Worm (Caenorhabditis elegans) whole organism, young adult: ENCODE measurements around the gene szy-4.

Experiments used
- B0261.1 ChIP-seq: sonication (generic microtip); optimal IDR thresholded peaks from 2 replicates; lab custom pipeline; 2016; ENCODE audit warnings: mild to moderate bottlenecking, missing genetic modification characterization, moderate library complexity, missing compliant biosample characterization
- D2030.7 ChIP-seq: fragments of 200-800 bp; sonication (Bioruptor generic); IDR thresholded peaks from 2 replicates; pipeline ENCODE4 v1.3.6; 2022; ENCODE audit warnings: missing genetic modification reagents, missing genetic modification characterization, missing compliant biosample characterization
- F22D6.2 ChIP-seq: sonication (generic microtip); optimal IDR thresholded peaks from 2 replicates; lab custom pipeline; 2016; ENCODE audit warnings: mild to moderate bottlenecking, missing genetic modification characterization, missing compliant biosample characterization
- F33H1.4 ChIP-seq: fragments of 200-800 bp; sonication (Bioruptor generic); IDR thresholded peaks from 2 replicates; pipeline ENCODE4 v1.3.6; 2022; ENCODE audit warnings: missing genetic modification reagents, missing genetic modification characterization, missing compliant biosample characterization
- F39B2.1 ChIP-seq: fragments of 200-800 bp; sonication (Bioruptor generic); IDR thresholded peaks from 2 replicates; pipeline ENCODE4 v1.3.6; 2022; ENCODE audit warnings: missing genetic modification reagents, missing genetic modification characterization, missing compliant biosample characterization
- F57C9.4 ChIP-seq: sonication (generic microtip); optimal IDR thresholded peaks from 2 replicates; lab custom pipeline; 2017; ENCODE audit warnings: mild to moderate bottlenecking, missing genetic modification characterization, missing compliant biosample characterization
- Y53G8AR.9 ChIP-seq: fragments of 200-800 bp; sonication (Bioruptor generic); conservative IDR thresholded peaks from 2 replicates; pipeline ENCODE4 v1.3.6; 2022; ENCODE audit warnings: missing genetic modification reagents, missing genetic modification characterization, missing compliant biosample characterization
- Y67H2A.10 ChIP-seq: fragments of 200-800 bp; sonication (Bioruptor generic); conservative IDR thresholded peaks from 2 replicates; pipeline ENCODE4 v1.3.6; 2022; ENCODE audit warnings: missing genetic modification reagents, missing genetic modification characterization, missing compliant biosample characterization
- aptf-3 ChIP-seq: fragments of 200-800 bp; sonication (Bioruptor generic); IDR thresholded peaks from 2 replicates; pipeline ENCODE4 v1.3.6; 2022; ENCODE audit warnings: missing genetic modification characterization, missing compliant biosample characterization
- athp-1 ChIP-seq: sonication (generic microtip); optimal IDR thresholded peaks from 2 replicates; lab custom pipeline; 2017; ENCODE audit warnings: mild to moderate bottlenecking, missing genetic modification characterization, missing compliant biosample characterization
- attf-5 ChIP-seq: fragments of 200-800 bp; sonication (Bioruptor generic); optimal IDR thresholded peaks from 2 replicates; lab custom pipeline; 2018; ENCODE audit warnings: mild to moderate bottlenecking, missing genetic modification characterization, missing compliant biosample characterization
- bed-2 ChIP-seq: fragments of 200-800 bp; sonication (Bioruptor generic); IDR thresholded peaks from 2 replicates; pipeline ENCODE4 v1.3.6; 2022; ENCODE audit warnings: missing genetic modification reagents, missing genetic modification characterization, missing compliant biosample characterization
- cebp-1 ChIP-seq, 2 experiments: fragments of 200-800 bp in 1 of 2; sonication (Bioruptor generic) in 1 of 2; sonication (generic microtip) in 1 of 2; IDR thresholded peaks in 1 of 2; optimal IDR thresholded peaks in 1 of 2; 2 replicates each; pipeline versions ENCODE4 v1.3.6 to Lab custom; 2017 to 2022; ENCODE audit warnings: missing compliant biosample characterization in 2 of 2, missing genetic modification characterization in 2 of 2, mild to moderate bottlenecking in 1 of 2, missing genetic modification reagents in 1 of 2, moderate library complexity in 1 of 2
- ceh-40 ChIP-seq: fragments of 200-800 bp; sonication (Bioruptor generic); IDR thresholded peaks from 2 replicates; pipeline ENCODE4 v1.3.6; 2022; ENCODE audit warnings: missing genetic modification characterization, missing compliant biosample characterization
- ceh-58 ChIP-seq: fragments of 200-800 bp; sonication (Bioruptor generic); IDR thresholded peaks from 2 replicates; pipeline ENCODE4 v1.3.6; 2022; ENCODE audit warnings: missing genetic modification characterization, missing compliant biosample characterization
- ceh-91 ChIP-seq: fragments of 200-800 bp; sonication (Bioruptor generic); IDR thresholded peaks from 2 replicates; pipeline ENCODE4 v1.3.6; 2022; ENCODE audit warnings: missing genetic modification reagents, missing genetic modification characterization, missing compliant biosample characterization
- dpff-1 ChIP-seq: sonication (generic microtip); optimal IDR thresholded peaks from 2 replicates; lab custom pipeline; 2017; ENCODE audit warnings: mild to moderate bottlenecking, missing genetic modification characterization, missing compliant biosample characterization
- dpl-1 ChIP-seq: fragments of 150-350 bp; optimal IDR thresholded peaks from 2 replicates; lab custom pipeline; 2014; ENCODE audit warnings: missing biosample characterization, missing genetic modification reagents, missing genetic modification characterization
- efl-1 ChIP-seq: fragments of 150-350 bp; optimal IDR thresholded peaks from 2 replicates; lab custom pipeline; 2014; ENCODE audit warnings: missing biosample characterization, missing genetic modification reagents, missing genetic modification characterization
- gei-17 ChIP-seq: fragments of 200-800 bp; sonication (Bioruptor generic); optimal IDR thresholded peaks from 2 replicates; lab custom pipeline; 2018; ENCODE audit warnings: mild to moderate bottlenecking, missing genetic modification characterization, missing compliant biosample characterization
- hlh-12 ChIP-seq: sonication (generic microtip); optimal IDR thresholded peaks from 2 replicates; lab custom pipeline; 2016; ENCODE audit warnings: missing genetic modification characterization, missing compliant biosample characterization
- hlh-26 ChIP-seq: fragments of 200-800 bp; sonication (Bioruptor generic); conservative IDR thresholded peaks from 2 replicates; pipeline ENCODE4 v1.3.6; 2022; ENCODE audit warnings: missing genetic modification reagents, missing genetic modification characterization, missing compliant biosample characterization
- hmg-1.2 ChIP-seq: fragments of 200-800 bp; sonication (Bioruptor generic); IDR thresholded peaks from 2 replicates; pipeline ENCODE4 v1.3.6; 2022; ENCODE audit warnings: missing genetic modification reagents, missing genetic modification characterization, missing compliant biosample characterization
- hmg-20 ChIP-seq: fragments of 200-800 bp; sonication (Bioruptor generic); IDR thresholded peaks from 2 replicates; pipeline ENCODE4 v1.3.6; 2022; ENCODE audit warnings: missing genetic modification reagents, missing genetic modification characterization, missing compliant biosample characterization
- lin-35 ChIP-seq, 3 experiments: fragments of 150-350 bp in 2 of 3; sonication (generic microtip) in 1 of 3; optimal IDR thresholded peaks; 2 replicates each; lab custom pipeline; 2014 to 2018; ENCODE audit warnings: missing biosample characterization in 3 of 3, missing genetic modification characterization in 3 of 3, missing genetic modification reagents in 3 of 3
- lin-40 ChIP-seq: sonication (generic microtip); optimal IDR thresholded peaks from 2 replicates; lab custom pipeline; 2016; ENCODE audit warnings: missing genetic modification characterization, mild to moderate bottlenecking, missing compliant biosample characterization, missing genotype, missing genetic modification reagents
- lir-1 ChIP-seq: fragments of 200-800 bp; sonication (Bioruptor generic); conservative IDR thresholded peaks from 2 replicates; pipeline ENCODE4 v1.3.6; 2022; ENCODE audit warnings: missing genetic modification reagents, missing genetic modification characterization, missing compliant biosample characterization
- madf-8 ChIP-seq: fragments of 200-800 bp; sonication (Bioruptor generic); conservative IDR thresholded peaks from 2 replicates; pipeline ENCODE4 v1.3.6; 2022; ENCODE audit warnings: missing genetic modification reagents, missing genetic modification characterization, missing compliant biosample characterization
- mel-28 ChIP-seq: sonication (generic microtip); optimal IDR thresholded peaks from 2 replicates; lab custom pipeline; 2016; ENCODE audit warnings: borderline replicate concordance, mild to moderate bottlenecking, missing genetic modification characterization, missing compliant biosample characterization
- mxl-1 ChIP-seq: sonication (generic microtip); optimal IDR thresholded peaks from 2 replicates; lab custom pipeline; 2016; ENCODE audit warnings: missing genetic modification characterization, missing compliant biosample characterization
- nfya-2 ChIP-seq: fragments of 200-800 bp; sonication (Bioruptor generic); IDR thresholded peaks from 2 replicates; pipeline ENCODE4 v1.3.6; 2022; ENCODE audit warnings: missing genetic modification reagents, missing genetic modification characterization, missing compliant biosample characterization
- nfyb-1 ChIP-seq: fragments of 200-800 bp; sonication (Bioruptor generic); IDR thresholded peaks from 2 replicates; pipeline ENCODE4 v1.3.6; 2022; ENCODE audit warnings: missing genetic modification reagents, missing genetic modification characterization, missing compliant biosample characterization
- nhr-179 ChIP-seq: sonication (generic microtip); optimal IDR thresholded peaks from 2 replicates; lab custom pipeline; 2016; ENCODE audit warnings: mild to moderate bottlenecking, missing genetic modification characterization, missing compliant biosample characterization
- nhr-27 ChIP-seq: fragments of 200-800 bp; sonication (Bioruptor generic); optimal IDR thresholded peaks from 2 replicates; lab custom pipeline; 2018; ENCODE audit warnings: mild to moderate bottlenecking, missing genetic modification characterization, moderate library complexity, missing compliant biosample characterization
- nhr-80 ChIP-seq: sonication (generic microtip); optimal IDR thresholded peaks from 2 replicates; lab custom pipeline; 2016; ENCODE audit warnings: missing genetic modification characterization, missing compliant biosample characterization
- rec-8 ChIP-seq, 2 experiments: sonication (generic microtip); optimal IDR thresholded peaks; 2 replicates each; lab custom pipeline; 2016; ENCODE audit warnings: mild to moderate bottlenecking in 2 of 2, missing genetic modification characterization in 2 of 2, missing genetic modification reagents in 2 of 2, missing genotype in 2 of 2, missing biosample characterization in 1 of 2, missing compliant biosample characterization in 1 of 2, moderate library complexity in 1 of 2
- rpc-1 ChIP-seq, 2 experiments: fragments of 150-350 bp in 1 of 2; sonication (generic microtip) in 1 of 2; optimal IDR thresholded peaks; 2 replicates each; lab custom pipeline; 2014 to 2018; ENCODE audit warnings: missing biosample characterization in 1 of 2, missing genetic modification characterization in 1 of 2, missing genetic modification reagents in 1 of 2, missing genotype in 1 of 2
- sdz-38 ChIP-seq: sonication (generic microtip); optimal IDR thresholded peaks from 2 replicates; lab custom pipeline; 2016; ENCODE audit warnings: missing genotype, missing genetic modification characterization, missing compliant biosample characterization
- sea-2 ChIP-seq: fragments of 200-800 bp; sonication (Bioruptor generic); IDR thresholded peaks from 2 replicates; pipeline ENCODE4 v1.3.6; 2022; ENCODE audit warnings: missing genetic modification characterization, missing compliant biosample characterization
- tbp1 ChIP-seq: fragments of 200-800 bp; sonication (Bioruptor generic); optimal IDR thresholded peaks from 2 replicates; lab custom pipeline; 2018; ENCODE audit warnings: mild to moderate bottlenecking, missing genetic modification characterization, missing compliant biosample characterization
- unc-62 ChIP-seq: fragments of 150-350 bp; optimal IDR thresholded peaks from 2 replicates; lab custom pipeline; 2014; ENCODE audit warnings: missing biosample characterization, missing genetic modification reagents, missing genetic modification characterization
- xnd-1 ChIP-seq: sonication (generic microtip); optimal IDR thresholded peaks from 2 replicates; lab custom pipeline; 2016; ENCODE audit warnings: missing genotype, missing genetic modification reagents, missing genetic modification characterization, missing compliant biosample characterization
- zfh-2 ChIP-seq: fragments of 200-800 bp; sonication (Bioruptor generic); conservative IDR thresholded peaks from 2 replicates; pipeline ENCODE4 v1.3.6; 2022; ENCODE audit warnings: missing genetic modification reagents, missing genetic modification characterization, missing compliant biosample characterization
- zim-3 ChIP-seq: sonication (generic microtip); optimal IDR thresholded peaks from 2 replicates; lab custom pipeline; 2017; ENCODE audit warnings: mild to moderate bottlenecking, missing genetic modification characterization, moderate library complexity, missing compliant biosample characterization
- ztf-18 ChIP-seq: sonication (generic microtip); optimal IDR thresholded peaks from 2 replicates; lab custom pipeline; 2016; ENCODE audit warnings: missing genotype, mild to moderate bottlenecking, missing genetic modification characterization, missing compliant biosample characterization
- ztf-28 ChIP-seq: fragments of 200-800 bp; sonication (Bioruptor generic); IDR thresholded peaks from 2 replicates; pipeline ENCODE4 v1.3.6; 2022; ENCODE audit warnings: missing genetic modification reagents, missing genetic modification characterization, missing compliant biosample characterization

The szy-4 gene

DNA sequence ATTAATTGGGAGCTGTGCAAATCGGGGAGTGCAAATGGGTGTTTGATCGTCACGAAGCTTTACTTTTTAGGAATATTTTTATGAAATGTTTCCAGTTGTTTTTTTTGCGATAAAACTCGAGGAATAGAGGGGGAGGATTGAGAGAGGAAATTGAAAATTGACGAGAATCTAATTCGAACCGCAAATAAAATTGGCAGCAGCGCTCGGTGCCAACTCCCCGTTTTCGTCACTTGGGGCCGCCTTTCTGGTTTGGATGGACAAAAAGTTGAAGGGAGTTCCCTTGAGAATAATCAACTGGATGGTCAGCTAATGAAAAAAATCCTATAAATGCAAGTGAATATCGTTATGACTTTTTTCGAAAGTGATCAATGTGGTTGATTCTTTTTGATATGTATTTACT is 31.6 kb downstream of the szy-4 start:
- no peak for TF ChIP-seq B0261.1 (tag; lab: Kevin White, UChicago)

DNA sequence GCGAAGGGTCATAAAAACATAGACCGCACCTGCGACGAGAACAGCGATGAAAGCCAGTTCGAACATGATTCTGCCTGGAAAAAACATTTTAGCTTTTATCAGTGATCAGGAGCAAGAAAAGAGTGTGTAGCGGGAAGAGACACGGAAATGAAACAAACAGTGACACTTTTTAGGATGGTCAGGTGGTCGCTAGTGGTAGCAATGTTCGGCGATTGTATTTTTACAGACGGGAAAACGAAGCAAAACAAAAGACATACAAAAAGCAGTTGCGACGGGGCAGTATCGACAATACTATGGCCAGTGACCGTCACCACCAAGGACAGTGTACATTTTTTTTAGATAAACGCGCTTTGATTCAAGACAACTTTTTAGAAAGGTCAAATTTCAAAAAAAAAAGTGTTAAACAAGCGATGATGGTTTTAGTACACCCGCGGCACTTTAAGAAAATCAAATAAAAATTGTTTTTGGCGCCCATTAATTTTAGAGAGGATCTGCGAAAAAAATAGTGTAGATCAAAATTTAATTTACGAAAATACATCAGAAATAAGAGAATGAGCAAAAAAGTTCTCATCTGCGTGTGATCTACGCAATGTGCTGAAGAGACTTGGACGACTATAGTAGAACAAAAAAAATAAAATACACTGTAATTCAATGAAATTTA is 37.1 kb downstream of the szy-4 start, which contains the start of gene T24H7.9:
Gene T24H7.9, minus strand, starts transcription at position 74 of the 661 bp plus-strand sequence.
- TF ChIP-seq ceh-91 (peak; percentile 57), lin-35 (GFP tag; optimal IDR thresholded peaks at IDR 0.05; lab: Kevin White, UChicago) (no peak), F22D6.2 (tag; lab: Kevin White, UChicago) (no peak), nhr-27 (tag; lab: Kevin White, UChicago) (no peak), tbp1 (GFP tag; lab: Kevin White, UChicago) (no peak), lin-40 (tag; lab: Kevin White, UChicago) (no peak), zim-3 (tag; lab: Kevin White, UChicago) (no peak), athp-1 (tag; lab: Kevin White, UChicago) (no peak), mel-28 (no peak), Y67H2A.10 (GFP tag; lab: Robert Waterston, UW) (no peak), cebp-1 (GFP tag; IDR thresholded peaks at IDR 0.05; lab: Robert Waterston, UW) (no peak), cebp-1 (tag; optimal IDR thresholded peaks at IDR 0.05; lab: Kevin White, UChicago) (peak; percentile 29), rec-8 (tag; optimal IDR thresholded peaks at IDR 0.05; lab: Kevin White, UChicago) (no peak), nhr-80 (tag; lab: Kevin White, UChicago) (peak; percentile 68), nhr-179 (tag; lab: Kevin White, UChicago) (no peak), zfh-2 (GFP tag; lab: Robert Waterston, UW) (no peak), ceh-40 (GFP tag; lab: Robert Waterston, UW) (no peak), hmg-1.2 (GFP tag; lab: Robert Waterston, UW) (no peak), ztf-18 (tag; lab: Kevin White, UChicago) (no peak), unc-62 (GFP tag; lab: Kevin White, UChicago) (no peak), dpff-1 (tag; lab: Kevin White, UChicago) (no peak), nfyb-1 (GFP tag; lab: Robert Waterston, UW) (0 out of 2 replicates have a peak, but pooled peaks have one; percentile 17), sdz-38 (tag; lab: Kevin White, UChicago) (no peak), hmg-20 (GFP tag; lab: Robert Waterston, UW) (no peak), mxl-1 (tag; lab: Kevin White, UChicago) (no peak), Y53G8AR.9 (GFP tag; lab: Robert Waterston, UW) (no peak), nfya-2 (GFP tag; lab: Robert Waterston, UW) (no peak), hlh-12 (no peak), ztf-28 (GFP tag; lab: Robert Waterston, UW) (no peak), bed-2 (GFP tag; lab: Robert Waterston, UW) (no peak), hlh-26 (GFP tag; lab: Robert Waterston, UW) (no peak), attf-5 (GFP tag; lab: Kevin White, UChicago) (peak; percentile 26), F33H1.4 (GFP tag; lab: Robert Waterston, UW) (peak; percentile 26; the same call in 1 of the 2 replicates), efl-1 (GFP tag; lab: Kevin White, UChicago) (peak; percentile 74), madf-8 (peak; percentile 77), F57C9.4 (no peak), ceh-58 (GFP tag; lab: Robert Waterston, UW) (no peak), D2030.7 (GFP tag; lab: Robert Waterston, UW) (peak; percentile 50; the same call in 1 of the 2 replicates), gei-17 (no peak), lir-1 (GFP tag; lab: Robert Waterston, UW) (no peak), sea-2 (no peak), aptf-3 (GFP tag; lab: Robert Waterston, UW) (no peak), F39B2.1 (GFP tag; lab: Robert Waterston, UW) (no peak), rpc-1 (optimal IDR thresholded peaks at IDR 0.05; lab: Kevin White, UChicago) (no peak), rpc-1 (tag; optimal IDR thresholded peaks at IDR 0.05; lab: Kevin White, UChicago) (no peak), dpl-1 (GFP tag; lab: Kevin White, UChicago) (peak; percentile 35), xnd-1 (tag; lab: Kevin White, UChicago) (peak; percentile 58)
